Worm (Caenorhabditis elegans) whole organism, young adult: ENCODE results near the gene srbc-32.

Source experiments
- F39B2.1 ChIP-seq: fragments of 200-800 bp; sonication (Bioruptor generic); IDR thresholded peaks from 2 replicates; pipeline ENCODE4 v1.3.6; 2022; ENCODE audit warnings: missing genetic modification reagents, missing genetic modification characterization, missing compliant biosample characterization
- ceh-58 ChIP-seq: fragments of 200-800 bp; sonication (Bioruptor generic); IDR thresholded peaks from 2 replicates; pipeline ENCODE4 v1.3.6; 2022; ENCODE audit warnings: missing genetic modification characterization, missing compliant biosample characterization
- dpff-1 ChIP-seq: sonication (generic microtip); optimal IDR thresholded peaks from 2 replicates; lab custom pipeline; 2017; ENCODE audit warnings: mild to moderate bottlenecking, missing genetic modification characterization, missing compliant biosample characterization
- unc-62 ChIP-seq: fragments of 150-350 bp; optimal IDR thresholded peaks from 2 replicates; lab custom pipeline; 2014; ENCODE audit warnings: missing biosample characterization, missing genetic modification reagents, missing genetic modification characterization
- ztf-18 ChIP-seq: sonication (generic microtip); optimal IDR thresholded peaks from 2 replicates; lab custom pipeline; 2016; ENCODE audit warnings: missing genotype, mild to moderate bottlenecking, missing genetic modification characterization, missing compliant biosample characterization
- ztf-22 ChIP-seq: fragments of 200-800 bp; sonication (Bioruptor generic); optimal IDR thresholded peaks from 2 replicates; lab custom pipeline; 2018; ENCODE audit warnings: mild to moderate bottlenecking, missing genetic modification characterization, moderate library complexity, missing compliant biosample characterization

ce11 chrV:3517889-3518288 lies 31.1 kb upstream of the srbc-32 start, which contains the start of gene str-227:
- TF ChIP-seq F39B2.1 (GFP tag; lab: Robert Waterston, UW) (no peak), ztf-18 (tag; lab: Kevin White, UChicago) (no peak), unc-62 (no peak), ztf-22 (GFP tag; lab: Kevin White, UChicago) (no peak), dpff-1 (no peak), ceh-58 (GFP tag; lab: Robert Waterston, UW) (no peak)
